Fruit fly (Drosophila melanogaster): ENCODE measurements around the gene CG6793.
A peak's percentile ranks its signal among the peaks of the same experiment; 100 is the strongest.

The CG6793 gene

DNA sequence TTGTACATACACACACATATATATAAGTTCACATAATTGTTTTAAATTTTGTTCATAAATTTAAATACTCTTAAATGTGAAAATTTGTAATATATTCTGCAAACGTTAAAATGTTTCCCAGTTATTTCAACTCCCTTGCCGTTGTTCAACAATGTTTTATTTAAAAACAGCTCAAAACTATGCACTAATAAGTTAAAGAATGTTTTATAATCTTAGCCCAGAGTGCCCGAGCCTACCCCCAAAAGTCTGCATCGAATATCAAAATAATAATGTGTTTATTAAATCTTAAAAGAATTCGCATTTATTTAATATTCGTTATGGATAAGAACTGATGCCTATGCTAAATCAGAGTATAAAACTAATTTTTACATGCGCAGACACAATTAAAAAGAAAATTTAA, 34.2 kb upstream of the CG6793 start:
- TF ChIP-seq CG7045 (GFP tag; optimal IDR thresholded peaks at IDR 0.05) = no peak
- TF ChIP-seq tj (GFP tag; optimal IDR thresholded peaks at IDR 0.05) = no peak
- no peak for TF ChIP-seq Hr96 (GFP tag; optimal IDR thresholded peaks at IDR 0.05)
- no peak for TF ChIP-seq Mnt (GFP tag; optimal IDR thresholded peaks at IDR 0.05)
- TF ChIP-seq cic (GFP tag; optimal IDR thresholded peaks at IDR 0.05) = no peak
- no peak for TF ChIP-seq CG11617 (GFP tag; optimal IDR thresholded peaks at IDR 0.05)
- no peak for TF ChIP-seq CG1620 (GFP tag; optimal IDR thresholded peaks at IDR 0.05)
- TF ChIP-seq kay (GFP tag; ENCODE audit: borderline replicate concordance) = no peak
- TF ChIP-seq CG5204 (GFP tag; optimal IDR thresholded peaks at IDR 0.05) = no peak
- no peak for TF ChIP-seq Crg-1 (GFP tag; optimal IDR thresholded peaks at IDR 0.05)
- no peak for TF ChIP-seq CG7101 (tag; optimal IDR thresholded peaks at IDR 0.05)
- no peak for TF ChIP-seq cnc (optimal IDR thresholded peaks at IDR 0.05)
- TF ChIP-seq CG14711 (tag; optimal IDR thresholded peaks at IDR 0.05) = no peak
- TF ChIP-seq Clk (GFP tag; optimal IDR thresholded peaks at IDR 0.05) = no peak
- no peak for TF ChIP-seq bab1 (GFP tag; optimal IDR thresholded peaks at IDR 0.05)
- TF ChIP-seq toe (GFP tag; optimal IDR thresholded peaks at IDR 0.05) = no peak
- TF ChIP-seq pad (GFP tag; optimal IDR thresholded peaks at IDR 0.05) = no peak
- no peak for TF ChIP-seq ovo (GFP tag; optimal IDR thresholded peaks at IDR 0.05)
- TF ChIP-seq CG12768 (GFP tag; optimal IDR thresholded peaks at IDR 0.05) = no peak

DNA sequence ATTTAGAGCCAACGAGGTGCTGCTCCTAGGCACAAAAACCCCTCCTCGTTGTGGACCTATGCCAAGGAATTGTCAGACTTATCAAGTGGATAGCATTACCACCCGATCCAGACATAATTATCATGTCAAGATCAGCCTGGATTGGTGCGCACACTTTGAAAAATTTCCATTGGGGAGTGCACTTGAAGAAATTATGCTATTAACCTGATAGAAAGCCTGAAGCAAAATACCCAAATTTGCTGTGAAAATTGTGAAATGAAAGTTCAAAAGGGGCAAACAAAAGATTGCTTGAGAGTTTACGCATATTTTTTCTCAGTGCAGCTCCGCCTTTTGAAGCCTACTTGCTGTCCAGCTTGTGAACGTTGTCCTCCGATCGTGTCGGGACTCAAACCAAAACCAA, 28.5 kb upstream of the CG6793 start:
- no peak for TF ChIP-seq ovo (GFP tag; optimal IDR thresholded peaks at IDR 0.05)

DNA sequence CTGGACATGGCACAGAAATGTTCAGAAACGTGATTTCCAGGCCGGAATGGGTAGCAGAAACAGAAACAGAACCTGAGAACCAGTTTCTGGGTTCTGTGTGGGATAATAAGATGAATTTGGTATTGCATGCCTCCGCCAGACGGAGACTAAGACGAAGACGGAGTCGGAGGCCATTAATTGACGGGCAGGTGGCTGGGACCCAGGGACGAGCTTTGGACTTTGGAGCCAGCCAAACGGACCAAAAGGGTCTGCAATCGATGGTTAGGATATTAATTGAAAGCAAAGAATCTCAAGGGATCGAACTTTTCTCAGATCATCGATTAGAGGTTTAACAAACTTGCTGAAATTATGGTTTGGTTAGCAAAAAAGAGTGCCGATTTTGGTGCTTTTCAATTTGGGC, 27.9 kb upstream of the CG6793 start:
- no peak for TF ChIP-seq CG14711 (tag; optimal IDR thresholded peaks at IDR 0.05)
- no peak for TF ChIP-seq CG11617 (GFP tag; optimal IDR thresholded peaks at IDR 0.05)
- TF ChIP-seq tj (GFP tag; optimal IDR thresholded peaks at IDR 0.05) = no peak
- no peak for TF ChIP-seq CG33017 (tag; optimal IDR thresholded peaks at IDR 0.05)
- no peak for TF ChIP-seq Mnt (GFP tag; optimal IDR thresholded peaks at IDR 0.05)
- no peak for TF ChIP-seq CG5204 (GFP tag; optimal IDR thresholded peaks at IDR 0.05)
- no peak for TF ChIP-seq CG7045 (GFP tag; optimal IDR thresholded peaks at IDR 0.05)
- TF ChIP-seq CG1620 (GFP tag; optimal IDR thresholded peaks at IDR 0.05) = no peak
- TF ChIP-seq bab1 (GFP tag; optimal IDR thresholded peaks at IDR 0.05) = no peak
- no peak for TF ChIP-seq ovo (GFP tag; optimal IDR thresholded peaks at IDR 0.05)
- no peak for TF ChIP-seq cnc (optimal IDR thresholded peaks at IDR 0.05)
- TF ChIP-seq CG7101 (tag; optimal IDR thresholded peaks at IDR 0.05) = no peak
- TF ChIP-seq cic (GFP tag; optimal IDR thresholded peaks at IDR 0.05) = no peak

DNA sequence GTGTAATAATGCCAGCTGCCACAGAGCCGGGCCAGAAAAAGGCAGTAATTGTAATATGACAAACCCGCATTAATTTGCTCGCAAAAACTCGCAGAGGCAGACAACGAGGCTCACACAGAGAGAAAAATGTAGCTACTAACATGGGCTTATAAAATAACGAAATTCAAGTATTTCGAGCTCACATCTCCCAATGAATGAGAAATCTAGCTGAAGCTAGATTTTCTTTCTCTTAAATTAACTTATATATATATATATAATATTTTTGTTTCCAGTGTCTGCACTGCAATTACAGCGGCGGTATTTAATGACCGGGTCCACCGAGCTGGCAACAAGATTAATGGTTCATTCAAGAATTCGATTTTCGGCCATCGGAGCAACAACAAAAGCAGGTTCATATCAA, 26.0 kb upstream of the CG6793 start:
- TF ChIP-seq CG5204 (GFP tag; optimal IDR thresholded peaks at IDR 0.05) = no peak
- TF ChIP-seq CG7101 (tag; optimal IDR thresholded peaks at IDR 0.05) = no peak
- no peak for TF ChIP-seq CG14711 (tag; optimal IDR thresholded peaks at IDR 0.05)
- no peak for TF ChIP-seq pad (GFP tag; optimal IDR thresholded peaks at IDR 0.05)
- no peak for TF ChIP-seq cic (GFP tag; optimal IDR thresholded peaks at IDR 0.05)

DNA sequence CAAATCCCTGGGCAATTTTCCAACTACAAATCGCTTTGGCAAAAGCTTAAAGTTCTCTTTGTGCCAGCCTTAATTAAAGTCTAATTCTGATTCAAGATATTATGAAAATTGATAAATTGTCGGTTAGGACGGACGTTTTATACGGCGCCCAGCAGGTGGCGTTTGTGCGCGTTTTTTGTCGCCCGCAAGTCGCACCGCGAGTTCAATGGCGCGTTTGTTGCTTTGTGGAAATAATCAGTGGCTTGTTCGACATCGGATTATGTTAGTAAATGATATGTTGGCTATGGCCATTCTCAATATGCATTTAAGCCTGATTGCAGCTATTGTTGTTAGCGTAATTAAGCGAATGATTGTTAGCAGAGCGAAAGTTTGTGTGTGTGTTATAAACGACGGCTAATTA, 20.3 kb upstream of the CG6793 start:
- TF ChIP-seq Hr96 (GFP tag; optimal IDR thresholded peaks at IDR 0.05) (no peak), kay (GFP tag; ENCODE audit: borderline replicate concordance) (peak; percentile 59)

DNA sequence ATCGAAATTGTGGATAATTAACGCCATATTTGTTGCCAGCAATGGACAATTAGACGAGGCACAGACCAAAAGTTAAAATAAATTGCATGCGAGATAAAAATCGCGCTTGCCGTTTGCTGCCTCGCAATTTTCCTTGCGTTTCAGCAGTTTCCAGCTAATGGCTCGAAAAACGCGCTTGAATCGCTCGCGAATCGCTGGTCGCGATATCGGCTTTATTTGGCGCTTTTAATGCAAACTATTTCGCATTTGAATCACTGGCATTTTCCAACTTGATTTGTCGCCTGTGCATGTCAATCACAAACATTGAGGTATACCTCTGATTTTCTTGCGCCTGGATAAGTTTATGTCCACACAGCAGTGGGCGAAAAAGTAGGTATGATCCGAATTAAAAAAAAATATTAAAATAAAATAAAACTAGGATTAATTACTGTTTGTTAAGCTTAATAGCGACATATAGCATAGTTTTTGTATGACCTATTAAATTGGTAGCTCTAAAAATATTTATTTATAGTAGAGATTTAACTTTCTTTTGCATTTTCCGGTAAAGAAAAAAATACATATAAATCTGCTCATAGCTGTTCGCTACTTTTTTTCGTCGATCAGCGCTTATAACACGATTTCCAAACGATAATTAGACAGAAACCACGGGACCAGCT, 18.9 kb upstream of the CG6793 start:
- TF ChIP-seq CG7101 (tag; optimal IDR thresholded peaks at IDR 0.05) (no peak), kay (GFP tag; ENCODE audit: borderline replicate concordance) (no peak), CG11617 (GFP tag; optimal IDR thresholded peaks at IDR 0.05) (no peak), cnc (optimal IDR thresholded peaks at IDR 0.05) (no peak), cic (GFP tag; optimal IDR thresholded peaks at IDR 0.05) (no peak), CG14711 (tag; optimal IDR thresholded peaks at IDR 0.05) (no peak), bab1 (GFP tag; optimal IDR thresholded peaks at IDR 0.05) (no peak), CG7045 (GFP tag; optimal IDR thresholded peaks at IDR 0.05) (no peak), toe (GFP tag; optimal IDR thresholded peaks at IDR 0.05) (no peak), Mnt (GFP tag; optimal IDR thresholded peaks at IDR 0.05) (no peak)

DNA sequence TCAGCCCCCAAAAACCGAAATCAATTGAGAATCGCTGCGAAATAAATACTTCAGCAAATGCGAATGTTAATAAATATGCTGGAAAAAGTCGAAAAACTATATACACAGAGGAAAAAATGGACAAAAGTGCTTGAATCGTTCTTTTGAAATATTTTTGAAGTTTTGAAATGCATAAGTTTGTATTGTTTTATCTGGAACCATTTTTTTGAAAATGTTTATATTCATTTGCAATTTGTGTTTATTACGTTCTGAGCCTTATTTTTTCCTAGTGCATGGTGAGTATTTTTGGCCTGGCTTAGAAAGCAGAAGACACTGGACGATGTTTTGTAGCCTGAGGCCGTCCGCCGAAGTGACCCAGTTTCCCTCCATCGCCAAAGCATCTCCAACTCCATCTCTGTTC, 17.2 kb upstream of the CG6793 start:
- TF ChIP-seq CG14711 (tag; optimal IDR thresholded peaks at IDR 0.05) (no peak), CG7101 (tag; optimal IDR thresholded peaks at IDR 0.05) (no peak), CG7045 (GFP tag; optimal IDR thresholded peaks at IDR 0.05) (no peak), toe (GFP tag; optimal IDR thresholded peaks at IDR 0.05) (no peak), tj (GFP tag; optimal IDR thresholded peaks at IDR 0.05) (no peak), Crg-1 (GFP tag; optimal IDR thresholded peaks at IDR 0.05) (no peak), Mnt (GFP tag; optimal IDR thresholded peaks at IDR 0.05) (no peak), CG5204 (GFP tag; optimal IDR thresholded peaks at IDR 0.05) (no peak), Clk (GFP tag; optimal IDR thresholded peaks at IDR 0.05) (no peak), bab1 (GFP tag; optimal IDR thresholded peaks at IDR 0.05) (no peak), pad (GFP tag; optimal IDR thresholded peaks at IDR 0.05) (no peak), CG33017 (tag; optimal IDR thresholded peaks at IDR 0.05) (no peak), CG11617 (GFP tag; optimal IDR thresholded peaks at IDR 0.05) (no peak), cnc (optimal IDR thresholded peaks at IDR 0.05) (no peak), ovo (GFP tag; optimal IDR thresholded peaks at IDR 0.05) (no peak), cic (GFP tag; optimal IDR thresholded peaks at IDR 0.05) (no peak)
